Worm (Caenorhabditis elegans) whole organism, L2 larva: Measurements from ENCODE around the gene letm-1.
A peak's percentile ranks its signal among the peaks of the same experiment; 100 is the strongest.

Source experiments
- Y55F3AM.14 ChIP-seq: fragments of 200-800 bp; sonication (Bioruptor generic); optimal IDR thresholded peaks from 2 replicates; lab custom pipeline; 2018; ENCODE audit warnings: mild to moderate bottlenecking, missing genetic modification characterization, missing compliant biosample characterization
- ama-1 ChIP-seq: fragments of 150-350 bp; optimal IDR thresholded peaks from 2 replicates; lab custom pipeline; 2018; ENCODE audit warnings: inconsistent platforms
- blmp-1 ChIP-seq: sonication (generic microtip); optimal IDR thresholded peaks from 2 replicates; lab custom pipeline; 2017; ENCODE audit warnings: missing genetic modification characterization, mild to moderate bottlenecking, missing compliant biosample characterization, antibody characterized with exemption, moderate library complexity; ENCODE audit not compliant: insufficient read depth
- crh-2 ChIP-seq: sonication (generic microtip); optimal IDR thresholded peaks from 2 replicates; lab custom pipeline; 2017; ENCODE audit warnings: missing biosample characterization, missing genetic modification characterization
- nhr-237 ChIP-seq: fragments of 150-350 bp; optimal IDR thresholded peaks from 2 replicates; lab custom pipeline; 2014; ENCODE audit warnings: missing biosample characterization, missing genetic modification characterization
- nhr-6 ChIP-seq: fragments of 150-350 bp; optimal IDR thresholded peaks from 2 replicates; lab custom pipeline; 2014; ENCODE audit warnings: missing biosample characterization, missing genetic modification characterization
- snpc-4 ChIP-seq: fragments of 150-350 bp; optimal IDR thresholded peaks from 2 replicates; lab custom pipeline; 2014; ENCODE audit warnings: missing biosample characterization, missing genetic modification characterization
- unc-39 ChIP-seq: fragments of 150-350 bp; optimal IDR thresholded peaks from 2 replicates; lab custom pipeline; 2014; ENCODE audit warnings: missing biosample characterization, missing genetic modification characterization
- unc-62 ChIP-seq: fragments of 150-350 bp; optimal IDR thresholded peaks from 2 replicates; lab custom pipeline; 2014; ENCODE audit warnings: missing biosample characterization, missing genetic modification reagents, missing genetic modification characterization
- ztf-4 ChIP-seq: fragments of 150-350 bp; optimal IDR thresholded peaks from 2 replicates; lab custom pipeline; 2014; ENCODE audit warnings: missing biosample characterization, missing genetic modification characterization

DNA sequence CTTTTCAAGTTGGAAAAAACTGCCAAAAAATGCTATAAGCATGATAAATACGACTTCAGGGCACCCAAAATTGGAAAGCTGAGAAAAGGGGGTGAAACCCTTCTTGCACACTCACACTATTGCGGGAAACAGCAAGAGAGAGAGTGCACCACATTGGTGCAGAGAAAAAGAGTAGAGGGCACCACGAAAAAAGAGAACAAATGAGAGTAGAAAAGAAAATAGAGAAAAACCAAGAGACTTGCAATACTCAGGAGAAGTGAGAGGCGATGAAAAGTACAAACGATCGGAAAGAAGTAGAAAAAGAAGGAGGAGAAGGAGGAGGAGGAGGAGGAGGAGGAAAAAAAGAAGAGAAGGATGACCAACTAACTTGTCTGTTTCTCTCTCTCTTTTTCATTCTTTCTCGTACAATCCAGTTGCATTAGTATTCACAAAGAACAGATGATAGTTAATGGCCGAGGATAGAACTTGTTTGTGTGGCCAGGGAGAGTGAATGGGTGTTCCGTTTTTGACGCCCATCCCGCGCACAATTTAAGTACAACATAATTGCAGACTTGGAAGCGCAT lies 5.8 kb upstream of the letm-1 start:
- TF ChIP-seq ama-1 (lab: Kevin White, UChicago), result peak; percentile 76
- no peak for TF ChIP-seq unc-39 (tag; lab: Kevin White, UChicago)
- TF ChIP-seq snpc-4 (tag; lab: Kevin White, UChicago), result peak; percentile 52
- peak; percentile 93 for TF ChIP-seq crh-2 (tag; lab: Kevin White, UChicago)
- no peak for TF ChIP-seq nhr-6
- no peak for TF ChIP-seq unc-62 (GFP tag; lab: Kevin White, UChicago)
- TF ChIP-seq blmp-1 (tag; lab: Kevin White, UChicago), result peak; percentile 90
- peak; percentile 69 for TF ChIP-seq ztf-4 (tag; lab: Kevin White, UChicago)
- no peak for TF ChIP-seq nhr-237 (tag; lab: Kevin White, UChicago)
- TF ChIP-seq Y55F3AM.14, result peak; percentile 53
